Fruit fly (Drosophila melanogaster): ENCODE data around the gene Rpt2.
A peak's percentile ranks its signal among the peaks of the same experiment; 100 is the strongest.

Gene Rpt2

dm6 chr3R:23947002-23947401 lies 15.6 kb upstream of the Rpt2 start:
- TF ChIP-seq h (optimal IDR thresholded peaks at IDR 0.05), result no peak
- no peak for TF ChIP-seq ttk (optimal IDR thresholded peaks at IDR 0.05)
- TF ChIP-seq insv (optimal IDR thresholded peaks at IDR 0.05), result no peak
- TF ChIP-seq Sin3A (optimal IDR thresholded peaks at IDR 0.05), result no peak
- TF ChIP-seq Myc (optimal IDR thresholded peaks at IDR 0.05), result no peak
- no peak for TF ChIP-seq psq (optimal IDR thresholded peaks at IDR 0.05)

- TF ChIP-seq Myc (optimal IDR thresholded peaks at IDR 0.05) (no peak), ttk (optimal IDR thresholded peaks at IDR 0.05) (no peak), psq (optimal IDR thresholded peaks at IDR 0.05) (no peak), insv (optimal IDR thresholded peaks at IDR 0.05) (no peak), Sin3A (optimal IDR thresholded peaks at IDR 0.05) (no peak), h (optimal IDR thresholded peaks at IDR 0.05) (no peak)
Observed at dm6 chr3R:23943843-23944356, 12.5 kb upstream of the Rpt2 start.

dm6 chr3R:23942965-23943413 lies 11.6 kb upstream of the Rpt2 start, which contains the start of gene Gdh:
Gene Gdh (minus strand): TSS chr3R:23943101.
- TF ChIP-seq h (optimal IDR thresholded peaks at IDR 0.05) (no peak), Sin3A (optimal IDR thresholded peaks at IDR 0.05) (no peak), psq (optimal IDR thresholded peaks at IDR 0.05) (no peak), insv (optimal IDR thresholded peaks at IDR 0.05) (no peak), ttk (optimal IDR thresholded peaks at IDR 0.05) (no peak), Myc (optimal IDR thresholded peaks at IDR 0.05) (no peak)

dm6 chr3R:23942550-23942949 lies 11.2 kb upstream of the Rpt2 start:
- TF ChIP-seq psq (optimal IDR thresholded peaks at IDR 0.05) (no peak), Myc (optimal IDR thresholded peaks at IDR 0.05) (no peak), ttk (optimal IDR thresholded peaks at IDR 0.05) (peak; percentile 96), Sin3A (optimal IDR thresholded peaks at IDR 0.05) (no peak), insv (optimal IDR thresholded peaks at IDR 0.05) (no peak), h (optimal IDR thresholded peaks at IDR 0.05) (no peak)

- TF ChIP-seq psq (optimal IDR thresholded peaks at IDR 0.05), result no peak
Observed at dm6 chr3R:23941643-23942424, 10.5 kb upstream of the Rpt2 start.

dm6 chr3R:23940840-23941364 lies 9.5 kb upstream of the Rpt2 start:
- TF ChIP-seq psq (optimal IDR thresholded peaks at IDR 0.05) (no peak), ttk (optimal IDR thresholded peaks at IDR 0.05) (no peak), Myc (optimal IDR thresholded peaks at IDR 0.05) (no peak), insv (optimal IDR thresholded peaks at IDR 0.05) (no peak), Sin3A (optimal IDR thresholded peaks at IDR 0.05) (no peak), h (optimal IDR thresholded peaks at IDR 0.05) (no peak)

- TF ChIP-seq ttk (optimal IDR thresholded peaks at IDR 0.05) (no peak), h (optimal IDR thresholded peaks at IDR 0.05) (no peak), Myc (optimal IDR thresholded peaks at IDR 0.05) (no peak), insv (optimal IDR thresholded peaks at IDR 0.05) (no peak), psq (optimal IDR thresholded peaks at IDR 0.05) (no peak), Sin3A (optimal IDR thresholded peaks at IDR 0.05) (no peak)
Observed at dm6 chr3R:23939921-23940839, 8.8 kb upstream of the Rpt2 start.

- TF ChIP-seq ttk (optimal IDR thresholded peaks at IDR 0.05), result no peak
- TF ChIP-seq psq (optimal IDR thresholded peaks at IDR 0.05), result no peak
- no peak for TF ChIP-seq Sin3A (optimal IDR thresholded peaks at IDR 0.05)
Observed at dm6 chr3R:23938564-23939122, 7.3 kb upstream of the Rpt2 start.

- TF ChIP-seq h (optimal IDR thresholded peaks at IDR 0.05) (no peak), psq (optimal IDR thresholded peaks at IDR 0.05) (no peak), insv (optimal IDR thresholded peaks at IDR 0.05) (no peak), Myc (optimal IDR thresholded peaks at IDR 0.05) (no peak), Sin3A (optimal IDR thresholded peaks at IDR 0.05) (no peak), ttk (optimal IDR thresholded peaks at IDR 0.05) (no peak)
Observed at dm6 chr3R:23933684-23934575, 2.6 kb upstream of the Rpt2 start, which contains the start of gene CG5854. Gene CG5854 (plus strand): TSS chr3R:23933912.

- TF ChIP-seq psq (optimal IDR thresholded peaks at IDR 0.05), result no peak
- TF ChIP-seq Myc (optimal IDR thresholded peaks at IDR 0.05), result no peak
- no peak for TF ChIP-seq h (optimal IDR thresholded peaks at IDR 0.05)
- TF ChIP-seq Sin3A (optimal IDR thresholded peaks at IDR 0.05), result no peak
- no peak for TF ChIP-seq ttk (optimal IDR thresholded peaks at IDR 0.05)
- no peak for TF ChIP-seq insv (optimal IDR thresholded peaks at IDR 0.05)
Observed at dm6 chr3R:23933430-23933683, 2.0 kb upstream of the Rpt2 start, which contains the start of gene RpS19b. Gene RpS19b (minus strand): TSS chr3R:23933530.
